Worm (Caenorhabditis elegans): Measurements from ENCODE around the gene irld-40.
A peak's percentile ranks its signal among the peaks of the same experiment; 100 is the strongest.

The irld-40 gene

DNA sequence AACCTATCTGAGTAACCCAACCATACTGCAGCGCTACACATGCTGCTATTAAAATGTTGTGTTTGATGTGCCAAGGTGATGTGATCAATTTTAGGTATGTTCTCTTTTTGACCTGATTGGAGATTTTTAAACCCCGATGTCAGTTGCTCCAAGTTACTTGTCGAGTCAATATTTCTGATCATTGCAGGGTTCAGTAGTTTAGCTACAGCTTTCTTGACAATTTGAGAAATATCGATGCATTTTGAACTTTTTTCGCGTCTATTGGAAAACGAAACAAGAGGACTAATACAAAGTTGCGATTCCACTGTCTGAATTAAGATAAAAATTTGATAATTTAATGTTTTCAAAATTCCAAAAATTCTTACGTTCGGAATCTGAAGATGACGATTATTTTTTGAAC, 38.9 kb upstream of the irld-40 start:
- no peak for TF ChIP-seq hlh-30 (tag; optimal IDR thresholded peaks at IDR 0.05; ENCODE audit: insufficient read depth)
- no peak for TF ChIP-seq ceh-14 (tag; optimal IDR thresholded peaks at IDR 0.05)
- TF ChIP-seq sox-2 (GFP tag; IDR thresholded peaks at IDR 0.05): no peak
- no peak for TF ChIP-seq unc-55 (GFP tag; optimal IDR thresholded peaks at IDR 0.05)
- TF ChIP-seq sdc-2 (tag; optimal IDR thresholded peaks at IDR 0.05): no peak
- TF ChIP-seq madf-2 (tag; optimal IDR thresholded peaks at IDR 0.05): no peak
- no peak for TF ChIP-seq T23F11.4 (GFP tag; optimal IDR thresholded peaks at IDR 0.05)
- no peak for TF ChIP-seq pqm-1 (tag; optimal IDR thresholded peaks at IDR 0.05)
- no peak for TF ChIP-seq eyg-1 (tag; optimal IDR thresholded peaks at IDR 0.05)
- no peak for TF ChIP-seq ceh-9 (tag; optimal IDR thresholded peaks at IDR 0.05)
- no peak for TF ChIP-seq K02D7.2 (tag; optimal IDR thresholded peaks at IDR 0.05)

DNA sequence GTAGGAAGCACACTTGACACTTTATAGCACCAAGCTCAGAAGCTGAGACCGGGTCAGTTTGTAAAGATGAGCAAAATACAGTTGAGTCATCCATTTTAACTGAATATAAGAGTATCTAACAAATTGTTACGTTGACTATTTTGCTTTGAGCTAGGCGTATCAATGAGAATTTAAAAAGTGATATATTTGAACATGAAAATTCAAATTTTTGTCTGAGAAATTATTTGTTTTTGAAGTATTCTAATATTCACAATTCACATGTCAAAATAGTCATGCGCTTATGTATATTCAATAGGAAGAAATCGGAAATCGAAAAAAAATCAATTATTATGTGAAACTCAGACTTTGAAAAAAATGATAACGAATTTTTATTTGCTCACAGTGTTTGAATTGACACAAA, 38.0 kb upstream of the irld-40 start, which contains the start of gene nhr-110:
Gene nhr-110, minus strand, starts transcription at position 101 of the 400 bp plus-strand sequence.
- TF ChIP-seq syd-9 (tag; optimal IDR thresholded peaks at IDR 0.05) (no peak), fkh-6 (tag; optimal IDR thresholded peaks at IDR 0.05) (no peak), unc-86 (tag; optimal IDR thresholded peaks at IDR 0.05) (no peak), ceh-24 (tag; optimal IDR thresholded peaks at IDR 0.05) (no peak), pag-3 (tag; optimal IDR thresholded peaks at IDR 0.05; ENCODE audit: borderline replicate concordance) (no peak), hlh-6 (tag; optimal IDR thresholded peaks at IDR 0.05) (no peak), sox-4 (tag; optimal IDR thresholded peaks at IDR 0.05) (no peak), C08G9.2 (tag; optimal IDR thresholded peaks at IDR 0.05) (no peak), ref-2 (tag; optimal IDR thresholded peaks at IDR 0.05) (no peak), ceh-19 (GFP tag; optimal IDR thresholded peaks at IDR 0.05) (no peak), pax-1 (tag; optimal IDR thresholded peaks at IDR 0.05) (no peak)

DNA sequence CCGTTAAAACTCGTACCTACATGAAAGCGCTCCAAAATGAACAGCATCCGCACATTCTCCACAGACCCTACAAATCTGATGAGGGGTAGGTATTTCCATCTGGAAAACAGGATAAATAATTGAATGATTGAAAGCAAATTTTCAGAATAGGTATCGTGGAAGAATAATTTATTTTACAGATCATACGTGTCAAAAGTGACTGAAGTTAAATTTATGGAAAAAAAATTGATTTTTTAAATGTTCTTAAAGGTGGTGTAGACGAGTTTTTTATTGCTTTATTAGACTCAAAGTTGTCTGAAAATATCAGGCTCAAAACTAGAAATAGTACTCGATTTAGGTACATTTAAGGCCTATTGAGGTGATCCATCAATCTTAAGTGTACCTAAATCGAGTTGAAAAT, 35.6 kb upstream of the irld-40 start, which contains the start of gene nhr-237:
Gene nhr-237, minus strand, starts transcription at position 101 of the 400 bp plus-strand sequence.
- TF ChIP-seq dmd-4 (tag; optimal IDR thresholded peaks at IDR 0.05; ENCODE audit: borderline replicate concordance) (no peak), fkh-6 (tag; optimal IDR thresholded peaks at IDR 0.05) (no peak)

DNA sequence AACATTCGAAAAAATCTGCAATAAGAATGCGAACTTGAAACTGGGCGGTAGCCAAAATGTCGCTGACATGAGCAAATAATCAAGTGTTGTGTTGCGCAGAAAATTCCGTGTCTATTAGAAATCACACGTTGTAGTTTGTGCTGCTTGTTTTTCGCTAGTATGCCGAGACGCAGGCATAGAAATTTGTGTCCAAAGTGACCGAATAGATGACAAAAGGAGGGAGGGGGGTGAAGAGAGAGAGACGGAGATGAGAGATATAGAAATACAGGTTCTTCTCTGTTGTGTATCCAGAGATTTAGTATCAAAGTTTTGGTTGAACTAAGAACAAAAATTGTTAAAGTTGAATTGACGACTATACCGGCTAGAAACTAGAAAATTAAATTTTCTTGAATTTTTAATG, 35.1 kb upstream of the irld-40 start:
- TF ChIP-seq tbx-2 (tag; optimal IDR thresholded peaks at IDR 0.05) (peak; percentile 10), nfya-1 (tag; optimal IDR thresholded peaks at IDR 0.05) (peak; percentile 25), unc-3 (GFP tag; conservative IDR thresholded peaks at IDR 0.05) (no peak), unc-3 (tag; optimal IDR thresholded peaks at IDR 0.05) (no peak), C08G9.2 (tag; optimal IDR thresholded peaks at IDR 0.05) (no peak), zip-5 (tag; optimal IDR thresholded peaks at IDR 0.05) (no peak), dve-1 (tag; optimal IDR thresholded peaks at IDR 0.05) (peak; percentile 38), gmeb-2 (tag; optimal IDR thresholded peaks at IDR 0.05) (no peak), F13H6.1 (tag; optimal IDR thresholded peaks at IDR 0.05) (peak; percentile 62), ceh-18 (tag; optimal IDR thresholded peaks at IDR 0.05) (peak; percentile 0), sdc-2 (tag; optimal IDR thresholded peaks at IDR 0.05) (no peak)

DNA sequence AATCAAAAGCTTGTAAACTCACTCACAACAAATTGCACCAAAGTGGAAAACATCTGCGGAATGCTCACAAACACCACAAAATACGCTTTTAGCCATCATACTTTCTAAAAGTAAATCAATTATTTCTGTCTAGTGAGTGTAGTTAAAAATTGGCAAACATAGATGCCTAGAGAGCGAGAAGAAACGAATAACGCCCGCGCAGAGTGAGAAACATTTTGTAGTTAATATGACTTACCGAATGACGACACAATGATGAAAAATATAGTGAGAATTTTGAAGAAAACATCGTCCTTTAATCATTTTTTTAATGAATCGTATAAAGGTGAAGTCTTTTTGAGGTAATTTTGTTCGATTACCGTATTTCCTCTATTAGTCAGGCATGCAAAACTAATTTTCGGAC, 33.0 kb upstream of the irld-40 start, which contains the start of gene nhr-238:
Gene nhr-238, minus strand, starts transcription at position 104 of the 400 bp plus-strand sequence.
- TF ChIP-seq ceh-9 (tag; optimal IDR thresholded peaks at IDR 0.05): no peak
- no peak for TF ChIP-seq ceh-30 (tag; optimal IDR thresholded peaks at IDR 0.05)
- TF ChIP-seq hlh-8 (tag; optimal IDR thresholded peaks at IDR 0.05): no peak
- TF ChIP-seq che-1 (tag; optimal IDR thresholded peaks at IDR 0.05): no peak
- no peak for TF ChIP-seq hlh-15 (tag; optimal IDR thresholded peaks at IDR 0.05)
- no peak for TF ChIP-seq eyg-1 (tag; optimal IDR thresholded peaks at IDR 0.05)
- TF ChIP-seq hlh-13 (GFP tag; optimal IDR thresholded peaks at IDR 0.05): no peak
- TF ChIP-seq ahr-1 (tag; optimal IDR thresholded peaks at IDR 0.05): no peak
- TF ChIP-seq pqm-1 (tag; optimal IDR thresholded peaks at IDR 0.05): no peak
- TF ChIP-seq ceh-2 (tag; optimal IDR thresholded peaks at IDR 0.05): no peak
- no peak for TF ChIP-seq pat-9 (tag; optimal IDR thresholded peaks at IDR 0.05)
- no peak for TF ChIP-seq nfya-1 (tag; optimal IDR thresholded peaks at IDR 0.05)
- TF ChIP-seq lim-6 (tag; optimal IDR thresholded peaks at IDR 0.05): no peak
- TF ChIP-seq ceh-22 (tag; optimal IDR thresholded peaks at IDR 0.05): no peak
- no peak for TF ChIP-seq ama-1 (optimal IDR thresholded peaks at IDR 0.05)
- TF ChIP-seq dve-1 (tag; optimal IDR thresholded peaks at IDR 0.05): no peak
- TF ChIP-seq C08G9.2 (tag; optimal IDR thresholded peaks at IDR 0.05): no peak
- TF ChIP-seq npax-4 (tag; optimal IDR thresholded peaks at IDR 0.05): no peak
- TF ChIP-seq K09A11.1 (tag; optimal IDR thresholded peaks at IDR 0.05; ENCODE audit: insufficient read depth): no peak
- no peak for TF ChIP-seq syd-9 (tag; optimal IDR thresholded peaks at IDR 0.05)
